Worm (Caenorhabditis elegans): ENCODE data around the gene F32D1.3.

The F32D1.3 gene

ce11 chrV:4361505-4361904 is at the start of gene F32D1.3:
TSS of gene F32D1.3 (minus strand) at chrV:4361569.
- TF ChIP-seq him-1 (tag; optimal IDR thresholded peaks at IDR 0.05) (no peak), dao-5 (tag; optimal IDR thresholded peaks at IDR 0.05) (no peak), W03F9.2 (tag; optimal IDR thresholded peaks at IDR 0.05) (no peak)

- TF ChIP-seq W03F9.2 (tag; optimal IDR thresholded peaks at IDR 0.05): no peak
- TF ChIP-seq him-1 (tag; optimal IDR thresholded peaks at IDR 0.05): no peak
- TF ChIP-seq dao-5 (tag; optimal IDR thresholded peaks at IDR 0.05): no peak
These were observed 49.3 kb upstream of the F32D1.3 start, which contains the start of gene Y47D7A.3 for ce11 chrV:4410643-4411042. TSS of gene Y47D7A.3 (plus strand) at chrV:4410943.

- TF ChIP-seq dao-5 (tag; optimal IDR thresholded peaks at IDR 0.05): no peak
- no peak for TF ChIP-seq W03F9.2 (tag; optimal IDR thresholded peaks at IDR 0.05)
- no peak for TF ChIP-seq him-1 (tag; optimal IDR thresholded peaks at IDR 0.05)
These were observed 46.1 kb upstream of the F32D1.3 start, which contains the start of gene nhr-118 for ce11 chrV:4407519-4407918. TSS of gene nhr-118 (plus strand) at chrV:4407819.

ce11 chrV:4401865-4402264 is 40.5 kb upstream of the F32D1.3 start, which contains the start of gene F13A2.5:
TSS of gene F13A2.5 (minus strand) at chrV:4401965.
- no peak for TF ChIP-seq dao-5 (tag; optimal IDR thresholded peaks at IDR 0.05)
- no peak for TF ChIP-seq him-1 (tag; optimal IDR thresholded peaks at IDR 0.05)
- no peak for TF ChIP-seq W03F9.2 (tag; optimal IDR thresholded peaks at IDR 0.05)

ce11 chrV:4400118-4400517 is 38.7 kb upstream of the F32D1.3 start, which contains the start of gene F13A2.4:
TSS of gene F13A2.4 (minus strand) at chrV:4400218.
- TF ChIP-seq dao-5 (tag; optimal IDR thresholded peaks at IDR 0.05) (no peak), W03F9.2 (tag; optimal IDR thresholded peaks at IDR 0.05) (no peak), him-1 (tag; optimal IDR thresholded peaks at IDR 0.05) (no peak)

ce11 chrV:4398884-4399283 is 37.5 kb upstream of the F32D1.3 start:
- TF ChIP-seq him-1 (tag; optimal IDR thresholded peaks at IDR 0.05) (no peak), W03F9.2 (tag; optimal IDR thresholded peaks at IDR 0.05) (no peak), dao-5 (tag; optimal IDR thresholded peaks at IDR 0.05) (no peak)

- no peak for TF ChIP-seq W03F9.2 (tag; optimal IDR thresholded peaks at IDR 0.05)
- no peak for TF ChIP-seq dao-5 (tag; optimal IDR thresholded peaks at IDR 0.05)
- no peak for TF ChIP-seq him-1 (tag; optimal IDR thresholded peaks at IDR 0.05)
These were observed 36.8 kb upstream of the F32D1.3 start for ce11 chrV:4398127-4398526.

ce11 chrV:4396257-4396656 is 34.9 kb upstream of the F32D1.3 start, which contains the start of gene F13A2.3:
TSS of gene F13A2.3 (minus strand) at chrV:4396357.
- TF ChIP-seq dao-5 (tag; optimal IDR thresholded peaks at IDR 0.05) (no peak), him-1 (tag; optimal IDR thresholded peaks at IDR 0.05) (no peak), W03F9.2 (tag; optimal IDR thresholded peaks at IDR 0.05) (no peak)

ce11 chrV:4387916-4388315 is 26.5 kb upstream of the F32D1.3 start:
- no peak for TF ChIP-seq him-1 (tag; optimal IDR thresholded peaks at IDR 0.05)

ce11 chrV:4387402-4387801 is 26.0 kb upstream of the F32D1.3 start, which contains the start of gene F13A2.9:
TSS of gene F13A2.9 (minus strand) at chrV:4387502.
- TF ChIP-seq him-1 (tag; optimal IDR thresholded peaks at IDR 0.05) (no peak), dao-5 (tag; optimal IDR thresholded peaks at IDR 0.05) (no peak), W03F9.2 (tag; optimal IDR thresholded peaks at IDR 0.05) (no peak)

- TF ChIP-seq him-1 (tag; optimal IDR thresholded peaks at IDR 0.05) (no peak), dao-5 (tag; optimal IDR thresholded peaks at IDR 0.05) (no peak), W03F9.2 (tag; optimal IDR thresholded peaks at IDR 0.05) (no peak)
These were observed 24.8 kb upstream of the F32D1.3 start, which contains the start of gene F13A2.10 for ce11 chrV:4386173-4386572. TSS of gene F13A2.10 (minus strand) at chrV:4386273.

- no peak for TF ChIP-seq him-1 (tag; optimal IDR thresholded peaks at IDR 0.05)
- TF ChIP-seq W03F9.2 (tag; optimal IDR thresholded peaks at IDR 0.05): no peak
- no peak for TF ChIP-seq dao-5 (tag; optimal IDR thresholded peaks at IDR 0.05)
These were observed 23.1 kb upstream of the F32D1.3 start, which contains the start of gene F13A2.2 for ce11 chrV:4384482-4384881. TSS of gene F13A2.2 (minus strand) at chrV:4384582.

- TF ChIP-seq him-1 (tag; optimal IDR thresholded peaks at IDR 0.05): no peak
- TF ChIP-seq W03F9.2 (tag; optimal IDR thresholded peaks at IDR 0.05): no peak
- no peak for TF ChIP-seq dao-5 (tag; optimal IDR thresholded peaks at IDR 0.05)
These were observed 20.9 kb upstream of the F32D1.3 start, which contains the start of gene F13A2.1 for ce11 chrV:4382298-4382697. TSS of gene F13A2.1 (minus strand) at chrV:4382398.

ce11 chrV:4377622-4378021 is 16.3 kb upstream of the F32D1.3 start, which contains the start of gene F32D1.8:
TSS of gene F32D1.8 (minus strand) at chrV:4377722.
- no peak for TF ChIP-seq him-1 (tag; optimal IDR thresholded peaks at IDR 0.05)
- no peak for TF ChIP-seq W03F9.2 (tag; optimal IDR thresholded peaks at IDR 0.05)
- TF ChIP-seq dao-5 (tag; optimal IDR thresholded peaks at IDR 0.05): no peak
